Fruit fly (Drosophila melanogaster) Kc167 (cell line): ENCODE results near the gene CG43094.

Experiments
- Myc ChIP-seq: fragments of >200 bp; optimal IDR thresholded peaks from 2 replicates; lab custom pipeline; 2017; ENCODE audit warnings: missing external identifiers
- Sin3A ChIP-seq: fragments of >200 bp; optimal IDR thresholded peaks from 2 replicates; lab custom pipeline; 2018; ENCODE audit warnings: missing external identifiers
- h ChIP-seq: fragments of >200 bp; optimal IDR thresholded peaks from 3 replicates; lab custom pipeline; 2018; ENCODE audit warnings: missing external identifiers
- insv ChIP-seq: fragments of >200 bp; optimal IDR thresholded peaks from 3 replicates; lab custom pipeline; 2018; ENCODE audit warnings: missing external identifiers
- psq ChIP-seq: fragments of >200 bp; optimal IDR thresholded peaks from 2 replicates; lab custom pipeline; 2017; ENCODE audit warnings: missing external identifiers
- ttk ChIP-seq: sonication (Bioruptor generic); optimal IDR thresholded peaks from 2 replicates; lab custom pipeline; 2017; ENCODE audit warnings: missing external identifiers

dm6 chr3R:22810277-22810676 lies 39.5 kb upstream of the CG43094 start:
- no peak for TF ChIP-seq ttk (lab: Kevin White, UChicago)
- TF ChIP-seq Sin3A (lab: Kevin White, UChicago), result no peak
- no peak for TF ChIP-seq Myc (lab: Kevin White, UChicago)
- no peak for TF ChIP-seq psq
- TF ChIP-seq h (lab: Kevin White, UChicago), result no peak
- TF ChIP-seq insv, result no peak
